Worm (Caenorhabditis elegans) whole organism, L2 larva: Measurements from ENCODE around the gene nsph-3.2.

Source experiments
- ama-1 ChIP-seq: fragments of 150-350 bp; optimal IDR thresholded peaks from 2 replicates; lab custom pipeline; 2018; ENCODE audit warnings: inconsistent platforms
- lin-13 ChIP-seq: fragments of 150-350 bp; optimal IDR thresholded peaks from 2 replicates; lab custom pipeline; 2014; ENCODE audit warnings: missing biosample characterization, missing genetic modification reagents, missing genetic modification characterization
- nhr-21 ChIP-seq: fragments of 150-350 bp; optimal IDR thresholded peaks from 2 replicates; lab custom pipeline; 2014; ENCODE audit warnings: missing biosample characterization, missing genetic modification characterization
- nhr-6 ChIP-seq: fragments of 150-350 bp; optimal IDR thresholded peaks from 2 replicates; lab custom pipeline; 2014; ENCODE audit warnings: missing biosample characterization, missing genetic modification characterization

DNA sequence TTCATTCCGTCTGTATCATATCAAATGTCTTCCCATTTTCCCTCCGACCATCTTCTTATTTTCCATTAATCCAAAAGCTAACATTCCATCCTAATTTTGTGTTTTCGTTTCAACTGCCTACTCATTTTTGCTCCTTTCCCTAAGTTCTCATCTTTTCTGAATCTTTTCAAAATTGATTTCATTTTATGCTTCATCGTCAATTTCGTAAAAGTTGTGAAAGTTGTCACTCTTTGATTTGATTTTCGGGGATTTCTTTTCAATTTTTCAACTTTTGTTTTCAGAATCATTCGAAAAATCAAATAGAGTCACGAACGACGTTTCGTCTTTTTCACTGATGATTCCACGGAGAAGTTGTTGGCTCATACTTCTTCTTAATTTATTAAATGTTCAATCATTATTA lies 45.1 kb upstream of the nsph-3.2 start, which contains the start of gene cwn-2:
- no peak for TF ChIP-seq nhr-21 (tag; lab: Kevin White, UChicago)
- no peak for TF ChIP-seq nhr-6 (tag; lab: Kevin White, UChicago)
- no peak for TF ChIP-seq lin-13 (GFP tag; lab: Kevin White, UChicago)
- TF ChIP-seq ama-1 (lab: Kevin White, UChicago) = no peak
